Worm (Caenorhabditis elegans): ENCODE results near the gene cogc-2.

ce11 chrIV:7051515-7051914 lies 12.1 kb upstream of the cogc-2 start:
- no peak for TF ChIP-seq ZK546.5 (tag; optimal IDR thresholded peaks at IDR 0.05)
- TF ChIP-seq nhr-28 (tag; optimal IDR thresholded peaks at IDR 0.05), result no peak
- TF ChIP-seq skn-1 (tag; optimal IDR thresholded peaks at IDR 0.05), result no peak
- no peak for TF ChIP-seq nhr-77 (tag; optimal IDR thresholded peaks at IDR 0.05)
- TF ChIP-seq daf-12 (tag; optimal IDR thresholded peaks at IDR 0.05), result no peak
